Fruit fly (Drosophila melanogaster): ENCODE data around the gene aust.
A peak's percentile ranks its signal among the peaks of the same experiment; 100 is the strongest.

Gene aust

dm6 chr2L:9237212-9238031, 13.4 kb downstream of the aust start:
- TF ChIP-seq Ets98B (GFP tag; IDR thresholded peaks at IDR 0.05) (no peak), CG4496 (GFP tag; IDR thresholded peaks at IDR 0.05) (peak; percentile 25; the same call in 1 of the 3 replicates), CG13204 (GFP tag; optimal IDR thresholded peaks at IDR 0.05) (no peak), CG32121 (GFP tag; IDR thresholded peaks at IDR 0.05) (0 out of 2 replicates have a peak, but pooled peaks have one; percentile 23), CG8159 (tag; optimal IDR thresholded peaks at IDR 0.05) (no peak)

- TF ChIP-seq CG15710 (tag; optimal IDR thresholded peaks at IDR 0.05), result no peak
- TF ChIP-seq CG8159 (tag; optimal IDR thresholded peaks at IDR 0.05), result no peak
- TF ChIP-seq CG12605 (GFP tag; IDR thresholded peaks at IDR 0.05), result no peak
- no peak for TF ChIP-seq EcR (GFP tag; optimal IDR thresholded peaks at IDR 0.05)
- no peak for TF ChIP-seq CG13204 (GFP tag; optimal IDR thresholded peaks at IDR 0.05)
- TF ChIP-seq Snoo (tag; optimal IDR thresholded peaks at IDR 0.05), result no peak
- TF ChIP-seq CG32121 (GFP tag; IDR thresholded peaks at IDR 0.05), result no peak
- no peak for TF ChIP-seq CG9948 (tag; optimal IDR thresholded peaks at IDR 0.05)
- no peak for TF ChIP-seq CG8301 (tag; optimal IDR thresholded peaks at IDR 0.05)
- no peak for TF ChIP-seq rn (GFP tag; IDR thresholded peaks at IDR 0.05)
- no peak for TF ChIP-seq CG10348 (GFP tag; IDR thresholded peaks at IDR 0.05)
- no peak for TF ChIP-seq Pif1A (GFP tag; optimal IDR thresholded peaks at IDR 0.05)
- TF ChIP-seq CG17806 (tag; optimal IDR thresholded peaks at IDR 0.05), result no peak
- TF ChIP-seq CG14655 (GFP tag; optimal IDR thresholded peaks at IDR 0.05), result no peak
- no peak for TF ChIP-seq Pif1B (GFP tag; optimal IDR thresholded peaks at IDR 0.05)
- no peak for TF ChIP-seq fd96Ca (GFP tag; IDR thresholded peaks at IDR 0.05)
- TF ChIP-seq Ets98B (GFP tag; IDR thresholded peaks at IDR 0.05), result no peak
- TF ChIP-seq CG34367 (tag; optimal IDR thresholded peaks at IDR 0.05), result no peak
- TF ChIP-seq gl (tag; optimal IDR thresholded peaks at IDR 0.05), result no peak
- no peak for TF ChIP-seq D1 (tag; optimal IDR thresholded peaks at IDR 0.05)
Measured at dm6 chr2L:9236404-9236803, 14.4 kb downstream of the aust start.

dm6 chr2L:9235556-9236001, 15.3 kb downstream of the aust start:
- no peak for TF ChIP-seq CG32121 (GFP tag; IDR thresholded peaks at IDR 0.05)
- peak; percentile 63 for TF ChIP-seq Snoo (tag; optimal IDR thresholded peaks at IDR 0.05)
- TF ChIP-seq CG9948 (tag; optimal IDR thresholded peaks at IDR 0.05), result no peak

dm6 chr2L:9234104-9234503, 16.7 kb downstream of the aust start:
- TF ChIP-seq fd96Ca (GFP tag; IDR thresholded peaks at IDR 0.05) (no peak), CG13204 (GFP tag; optimal IDR thresholded peaks at IDR 0.05) (peak; percentile 16)

dm6 chr2L:9231760-9232431, 18.9 kb downstream of the aust start:
- peak; percentile 81 for TF ChIP-seq gl (tag; optimal IDR thresholded peaks at IDR 0.05)
- TF ChIP-seq Pif1B (GFP tag; optimal IDR thresholded peaks at IDR 0.05), result peak; percentile 76
- no peak for TF ChIP-seq EcR (GFP tag; optimal IDR thresholded peaks at IDR 0.05)
- peak; percentile 42 for TF ChIP-seq CG34367 (tag; optimal IDR thresholded peaks at IDR 0.05)
- no peak for TF ChIP-seq CG10348 (GFP tag; IDR thresholded peaks at IDR 0.05)
- TF ChIP-seq D1 (tag; optimal IDR thresholded peaks at IDR 0.05), result no peak
- TF ChIP-seq CG12605 (GFP tag; IDR thresholded peaks at IDR 0.05), result peak; percentile 93
- peak; percentile 22 for TF ChIP-seq CG9948 (tag; optimal IDR thresholded peaks at IDR 0.05)
- TF ChIP-seq Ets98B (GFP tag; IDR thresholded peaks at IDR 0.05), result peak; percentile 76
- peak; percentile 70 for TF ChIP-seq CG13204 (GFP tag; optimal IDR thresholded peaks at IDR 0.05)
- peak; percentile 52 for TF ChIP-seq CG14655 (GFP tag; optimal IDR thresholded peaks at IDR 0.05)
- TF ChIP-seq CG4496 (GFP tag; IDR thresholded peaks at IDR 0.05), result peak; percentile 85
- TF ChIP-seq rn (GFP tag; IDR thresholded peaks at IDR 0.05), result 0 out of 2 replicates have a peak, but pooled peaks have one; percentile 16
- TF ChIP-seq Pif1A (GFP tag; optimal IDR thresholded peaks at IDR 0.05), result peak; percentile 76
- peak; percentile 56 for TF ChIP-seq CG8159 (tag; optimal IDR thresholded peaks at IDR 0.05)
- TF ChIP-seq CG8301 (tag; optimal IDR thresholded peaks at IDR 0.05), result peak; percentile 34
- peak; percentile 57 for TF ChIP-seq CG15710 (tag; optimal IDR thresholded peaks at IDR 0.05)
- TF ChIP-seq CG32121 (GFP tag; IDR thresholded peaks at IDR 0.05), result peak; percentile 73
- TF ChIP-seq Snoo (tag; optimal IDR thresholded peaks at IDR 0.05), result peak; percentile 20
- TF ChIP-seq CG17806 (tag; optimal IDR thresholded peaks at IDR 0.05), result peak; percentile 52
- peak; percentile 76 for TF ChIP-seq fd96Ca (GFP tag; IDR thresholded peaks at IDR 0.05)

dm6 chr2L:9229694-9230093, 21.1 kb downstream of the aust start:
- 0 out of 2 replicates have a peak, but pooled peaks have one; percentile 14 for TF ChIP-seq CG32121 (GFP tag; IDR thresholded peaks at IDR 0.05)
- no peak for TF ChIP-seq fd96Ca (GFP tag; IDR thresholded peaks at IDR 0.05)
- no peak for TF ChIP-seq CG4496 (GFP tag; IDR thresholded peaks at IDR 0.05)
- no peak for TF ChIP-seq CG14655 (GFP tag; optimal IDR thresholded peaks at IDR 0.05)

Data from whole organism, pupa.